Fruit fly (Drosophila melanogaster) whole organism, embryonic: Measurements from ENCODE around the gene Pdxk.
A peak's percentile ranks its signal among the peaks of the same experiment; 100 is the strongest.

Experiments
- Atf3 ChIP-seq: fragments of 200-800 bp; sonication (Bioruptor generic); optimal IDR thresholded peaks from 3 replicates; lab custom pipeline; 2016; ENCODE audit warnings: missing biosample characterization, missing genetic modification characterization
- Bgb ChIP-seq: fragments of 200-800 bp; sonication (Bioruptor generic); IDR thresholded peaks from 2 replicates; pipeline ENCODE4 v1.3.6; 2022; ENCODE audit warnings: missing biosample characterization, missing genetic modification characterization; ENCODE audit not compliant: partially characterized antibody
- CG12071 ChIP-seq: fragments of 200-800 bp; sonication (Bioruptor generic); optimal IDR thresholded peaks from 3 replicates; lab custom pipeline; 2018; ENCODE audit warnings: missing biosample characterization, mild to moderate bottlenecking, missing genetic modification characterization
- CG12219 ChIP-seq: fragments of 200-800 bp; sonication (Bioruptor generic); optimal IDR thresholded peaks from 3 replicates; lab custom pipeline; 2018; ENCODE audit warnings: missing biosample characterization, mild to moderate bottlenecking, missing genetic modification characterization
- CG12659 ChIP-seq: fragments of 200-800 bp; sonication (Bioruptor generic); optimal IDR thresholded peaks from 3 replicates; lab custom pipeline; 2017; ENCODE audit warnings: mild to moderate bottlenecking, missing biosample characterization, missing genetic modification reagents, missing genetic modification characterization
- CG12769 ChIP-seq: fragments of 200-800 bp; sonication (Bioruptor generic); optimal IDR thresholded peaks from 2 replicates; lab custom pipeline; 2019; ENCODE audit warnings: missing biosample characterization, mild to moderate bottlenecking, missing genetic modification characterization, moderate library complexity
- CG13424 ChIP-seq: fragments of 200-800 bp; sonication (Bioruptor generic); optimal IDR thresholded peaks from 2 replicates; lab custom pipeline; 2019; ENCODE audit warnings: missing biosample characterization, mild to moderate bottlenecking, missing genetic modification characterization, moderate library complexity
- CG15601 ChIP-seq: fragments of 200-800 bp; sonication (Bioruptor generic); optimal IDR thresholded peaks from 3 replicates; lab custom pipeline; 2019; ENCODE audit warnings: missing biosample characterization, mild to moderate bottlenecking, missing genetic modification characterization, moderate library complexity
- CG16779 ChIP-seq: fragments of 200-800 bp; sonication (Bioruptor generic); IDR thresholded peaks from 2 replicates; pipeline ENCODE4 v1.3.6; 2022; ENCODE audit warnings: missing biosample characterization, missing genetic modification characterization
- CG1792 ChIP-seq: fragments of 200-800 bp; sonication (Bioruptor generic); optimal IDR thresholded peaks from 2 replicates; lab custom pipeline; 2016; ENCODE audit warnings: missing biosample characterization, missing genetic modification characterization
- CG18599 ChIP-seq: fragments of 200-800 bp; sonication (Bioruptor generic); optimal IDR thresholded peaks from 3 replicates; lab custom pipeline; 2017; ENCODE audit warnings: missing biosample characterization, missing genetic modification characterization, mild to moderate bottlenecking, moderate library complexity, missing genetic modification reagents
- CG34224 ChIP-seq: fragments of 200-800 bp; sonication (Bioruptor generic); IDR thresholded peaks from 3 replicates; pipeline ENCODE4 v1.3.6; 2022; ENCODE audit warnings: missing biosample characterization, missing genetic modification characterization; ENCODE audit not compliant: partially characterized antibody
- CG34376 ChIP-seq: fragments of 200-800 bp; sonication (Bioruptor generic); optimal IDR thresholded peaks from 2 replicates; lab custom pipeline; 2018; ENCODE audit warnings: missing biosample characterization, mild to moderate bottlenecking, missing genetic modification characterization
- CG4707 ChIP-seq: fragments of 200-800 bp; sonication (Bioruptor generic); optimal IDR thresholded peaks from 2 replicates; lab custom pipeline; 2018; ENCODE audit warnings: missing biosample characterization, mild to moderate bottlenecking, missing genetic modification characterization, moderate library complexity
- CG5180 ChIP-seq: fragments of 200-800 bp; sonication (Bioruptor generic); optimal IDR thresholded peaks from 3 replicates; lab custom pipeline; 2017; ENCODE audit warnings: missing biosample characterization, missing genetic modification characterization, mild to moderate bottlenecking, moderate library complexity, missing genetic modification reagents
- CG6272 ChIP-seq: fragments of 200-800 bp; sonication (Bioruptor generic); IDR thresholded peaks from 2 replicates; pipeline ENCODE4 v1.3.6; 2022; ENCODE audit warnings: missing biosample characterization, missing genetic modification characterization
- CG8281 ChIP-seq: fragments of 200-800 bp; sonication (Bioruptor generic); optimal IDR thresholded peaks from 2 replicates; lab custom pipeline; 2018; ENCODE audit warnings: missing biosample characterization, mild to moderate bottlenecking, missing genetic modification characterization, moderate library complexity
- CG8290 ChIP-seq, 3 experiments: fragments of 200-800 bp; sonication (Bioruptor generic); optimal IDR thresholded peaks; 2 replicates each; lab custom pipeline; 2016 to 2019; ENCODE audit warnings: missing biosample characterization in 3 of 3, missing genetic modification characterization in 3 of 3, mild to moderate bottlenecking in 2 of 3, moderate library complexity in 1 of 3
- CG9797 ChIP-seq: fragments of 200-800 bp; sonication (Bioruptor generic); optimal IDR thresholded peaks from 3 replicates; lab custom pipeline; 2018; ENCODE audit warnings: missing biosample characterization, mild to moderate bottlenecking, missing genetic modification characterization
- CTCF ChIP-seq: fragments of 200-800 bp; sonication (Bioruptor generic); optimal IDR thresholded peaks from 2 replicates; lab custom pipeline; 2017; ENCODE audit warnings: missing biosample characterization, mild to moderate bottlenecking, missing genetic modification characterization, moderate library complexity
- Deaf1 ChIP-seq: fragments of 200-800 bp; optimal IDR thresholded peaks from 3 replicates; lab custom pipeline; 2019; ENCODE audit warnings: missing biosample characterization, mild to moderate bottlenecking, missing genetic modification characterization, moderate library complexity
- Fer1 ChIP-seq: fragments of 200-800 bp; sonication (Bioruptor generic); optimal IDR thresholded peaks from 2 replicates; lab custom pipeline; 2017; ENCODE audit warnings: missing biosample characterization, mild to moderate bottlenecking, missing genetic modification characterization
- H2.0 ChIP-seq: fragments of 200-800 bp; sonication (Bioruptor generic); IDR thresholded peaks from 2 replicates; pipeline ENCODE4 v1.3.6; 2022; ENCODE audit warnings: missing biosample characterization, missing genetic modification characterization
- HLHmδ ChIP-seq: fragments of 200-800 bp; sonication (Bioruptor generic); optimal IDR thresholded peaks from 2 replicates; lab custom pipeline; 2018; ENCODE audit warnings: missing biosample characterization, mild to moderate bottlenecking, missing genetic modification characterization, moderate library complexity
- Hand ChIP-seq: fragments of 200-800 bp; sonication (Bioruptor generic); optimal IDR thresholded peaks from 2 replicates; lab custom pipeline; 2017; ENCODE audit warnings: mild to moderate bottlenecking, missing biosample characterization, missing genetic modification reagents, missing genetic modification characterization
- HmgZ ChIP-seq: fragments of 200-800 bp; sonication (Bioruptor generic); optimal IDR thresholded peaks from 2 replicates; lab custom pipeline; 2018; ENCODE audit warnings: missing biosample characterization, mild to moderate bottlenecking, missing genetic modification characterization
- Lhr ChIP-seq: fragments of 200-800 bp; sonication (Bioruptor generic); optimal IDR thresholded peaks from 3 replicates; lab custom pipeline; 2017; ENCODE audit warnings: mild to moderate bottlenecking, missing biosample characterization, missing genetic modification reagents, missing genetic modification characterization
- Nf-YB ChIP-seq: fragments of 200-800 bp; sonication (Bioruptor generic); optimal IDR thresholded peaks from 3 replicates; lab custom pipeline; 2019; ENCODE audit warnings: missing biosample characterization, mild to moderate bottlenecking, missing genetic modification characterization, moderate library complexity
- NfI ChIP-seq: fragments of 200-800 bp; sonication (Bioruptor generic); optimal IDR thresholded peaks from 3 replicates; lab custom pipeline; 2018; ENCODE audit warnings: missing biosample characterization, mild to moderate bottlenecking, missing genetic modification characterization, moderate library complexity
- Opbp ChIP-seq: fragments of 200-800 bp; sonication (Bioruptor generic); IDR thresholded peaks from 3 replicates; pipeline ENCODE4 v1.3.6; 2022; ENCODE audit warnings: missing biosample characterization, missing genetic modification characterization; ENCODE audit not compliant: partially characterized antibody
- Ptx1 ChIP-seq: fragments of 200-800 bp; sonication (Bioruptor generic); IDR thresholded peaks from 2 replicates; pipeline ENCODE4 v1.3.6; 2022; ENCODE audit warnings: missing biosample characterization, missing genetic modification characterization
- Rfx ChIP-seq: fragments of 200-800 bp; sonication (Bioruptor generic); IDR thresholded peaks from 2 replicates; pipeline ENCODE4 v1.3.6; 2022; ENCODE audit warnings: missing biosample characterization, missing genetic modification characterization
- ash1 ChIP-seq: fragments of 200-800 bp; sonication (Bioruptor generic); optimal IDR thresholded peaks from 2 replicates; lab custom pipeline; 2018; ENCODE audit warnings: missing biosample characterization, mild to moderate bottlenecking, missing genetic modification characterization
- bbx ChIP-seq: fragments of 200-800 bp; sonication (Bioruptor generic); IDR thresholded peaks from 2 replicates; pipeline ENCODE4 v1.3.6; 2022; ENCODE audit warnings: missing biosample characterization, missing genetic modification characterization; ENCODE audit not compliant: partially characterized antibody
- chinmo ChIP-seq: fragments of 200-800 bp; sonication (Bioruptor generic); IDR thresholded peaks from 4 replicates; pipeline ENCODE4 v1.3.6; 2022; ENCODE audit warnings: missing biosample characterization, missing genetic modification characterization; ENCODE audit not compliant: partially characterized antibody
- ci ChIP-seq: fragments of 200-800 bp; sonication (Bioruptor generic); IDR thresholded peaks from 3 replicates; pipeline ENCODE4 v1.3.6; 2022; ENCODE audit warnings: missing biosample characterization, missing genetic modification characterization
- fd102C ChIP-seq: fragments of 200-800 bp; sonication (Bioruptor generic); optimal IDR thresholded peaks from 2 replicates; lab custom pipeline; 2018; ENCODE audit warnings: missing biosample characterization, mild to moderate bottlenecking, missing genetic modification characterization, moderate library complexity
- fd64A ChIP-seq: fragments of 200-800 bp; sonication (Bioruptor generic); optimal IDR thresholded peaks from 3 replicates; lab custom pipeline; 2018; ENCODE audit warnings: missing biosample characterization, mild to moderate bottlenecking, missing genetic modification characterization
- grn ChIP-seq: fragments of 200-800 bp; sonication (Bioruptor generic); optimal IDR thresholded peaks from 3 replicates; lab custom pipeline; 2017; ENCODE audit warnings: missing biosample characterization, missing genetic modification characterization
- ken ChIP-seq: fragments of 200-800 bp; sonication (Bioruptor generic); IDR thresholded peaks from 3 replicates; pipeline ENCODE4 v1.3.6; 2022; ENCODE audit warnings: missing biosample characterization, missing genetic modification characterization
- kni ChIP-seq: fragments of 200-800 bp; sonication (Bioruptor generic); optimal IDR thresholded peaks from 3 replicates; lab custom pipeline; 2017; ENCODE audit warnings: mild to moderate bottlenecking, missing biosample characterization, missing genetic modification reagents, missing genetic modification characterization
- nerfin-1 ChIP-seq: fragments of 200-800 bp; sonication (Bioruptor generic); optimal IDR thresholded peaks from 3 replicates; lab custom pipeline; 2019; ENCODE audit warnings: missing biosample characterization, mild to moderate bottlenecking, missing genetic modification characterization, moderate library complexity
- org-1 ChIP-seq: fragments of 200-800 bp; sonication (Bioruptor generic); optimal IDR thresholded peaks from 2 replicates; lab custom pipeline; 2017; ENCODE audit warnings: missing biosample characterization, missing genetic modification characterization
- pum ChIP-seq: fragments of 200-800 bp; sonication (Bioruptor generic); optimal IDR thresholded peaks from 2 replicates; lab custom pipeline; 2016; ENCODE audit warnings: missing biosample characterization, missing genetic modification characterization
- scrt ChIP-seq: fragments of 200-800 bp; sonication (Bioruptor generic); optimal IDR thresholded peaks from 2 replicates; lab custom pipeline; 2018; ENCODE audit warnings: missing biosample characterization, mild to moderate bottlenecking, missing genetic modification characterization, moderate library complexity
- sug ChIP-seq: fragments of 200-800 bp; optimal IDR thresholded peaks from 2 replicates; lab custom pipeline; 2019; ENCODE audit warnings: missing biosample characterization, mild to moderate bottlenecking, missing genetic modification characterization, moderate library complexity
- twi ChIP-seq: fragments of 200-800 bp; optimal IDR thresholded peaks from 2 replicates; lab custom pipeline; 2019; ENCODE audit warnings: missing biosample characterization, mild to moderate bottlenecking, missing genetic modification characterization, moderate library complexity

Gene Pdxk

dm6 chr3L:9372278-9372975, 12.3 kb downstream of the Pdxk start, which contains the start of the genes Hsp67Bc, CG4456 and Hsp22 (continued):
- TF ChIP-seq CG34376 (GFP tag; lab: Kevin White, UChicago): peak; percentile 48
- peak; percentile 27; the same call in 1 of the 2 replicates for TF ChIP-seq Bgb
- TF ChIP-seq CG18599 (GFP tag; lab: Kevin White, UChicago): peak; percentile 51
- no peak for TF ChIP-seq Atf3 (GFP tag; lab: Kevin White, UChicago)
- peak; percentile 24; the same call in 1 of the 2 replicates for TF ChIP-seq bbx (GFP tag; lab: Robert Waterston, UW)
- TF ChIP-seq fd64A (GFP tag; lab: Kevin White, UChicago): peak; percentile 33
- no peak for TF ChIP-seq org-1 (GFP tag; lab: Kevin White, UChicago)
- no peak for TF ChIP-seq fd102C
- TF ChIP-seq Opbp: peak; percentile 20; the same call in 1 of the 3 replicates
- peak; percentile 5 for TF ChIP-seq CTCF (GFP tag; lab: Kevin White, UChicago)
- peak; percentile 30 for TF ChIP-seq CG15601 (tag; lab: Kevin White, UChicago)
- TF ChIP-seq scrt: peak; percentile 27
- TF ChIP-seq CG12219: no peak
- peak; percentile 19 for TF ChIP-seq nerfin-1
- no peak for TF ChIP-seq pum (GFP tag; lab: Kevin White, UChicago)
- TF ChIP-seq CG8290 (GFP tag; optimal IDR thresholded peaks at IDR 0.05; lab: Kevin White, UChicago): no peak
- TF ChIP-seq CG8290 (tag; optimal IDR thresholded peaks at IDR 0.05; lab: Kevin White, UChicago): peak in 1 of 2 experiments; percentile 33
- no peak for TF ChIP-seq CG12659 (GFP tag; lab: Kevin White, UChicago)
- TF ChIP-seq CG13424: no peak
- TF ChIP-seq Nf-YB (GFP tag; lab: Kevin White, UChicago): no peak
- TF ChIP-seq CG6272 (GFP tag; lab: Robert Waterston, UW): no peak
- TF ChIP-seq Lhr: no peak
- TF ChIP-seq kni: peak; percentile 86
- no peak for TF ChIP-seq CG8281 (tag; lab: Kevin White, UChicago)
- TF ChIP-seq twi (tag; lab: Kevin White, UChicago): no peak
- no peak for TF ChIP-seq HLHmδ (GFP tag; lab: Kevin White, UChicago)
- no peak for TF ChIP-seq ken (GFP tag; lab: Robert Waterston, UW)
- TF ChIP-seq CG9797 (GFP tag; lab: Kevin White, UChicago): no peak
- TF ChIP-seq Fer1 (GFP tag; lab: Kevin White, UChicago): peak; percentile 14
- no peak for TF ChIP-seq Hand (GFP tag; lab: Kevin White, UChicago)
- TF ChIP-seq HmgZ (tag; lab: Kevin White, UChicago): no peak
- 0 out of 3 replicates have a peak, but pooled peaks have one; percentile 51 for TF ChIP-seq ci (GFP tag; lab: Robert Waterston, UW)
- TF ChIP-seq CG12071 (GFP tag; lab: Kevin White, UChicago): peak; percentile 15
- TF ChIP-seq CG1792: peak; percentile 1
- TF ChIP-seq ash1 (GFP tag; lab: Kevin White, UChicago): no peak
- peak; percentile 83 for TF ChIP-seq CG12769 (tag; lab: Kevin White, UChicago)
- no peak for TF ChIP-seq CG4707
- TF ChIP-seq CG16779 (GFP tag; lab: Robert Waterston, UW): peak; percentile 78
- TF ChIP-seq Rfx (GFP tag; lab: Robert Waterston, UW): 0 out of 2 replicates have a peak, but pooled peaks have one; percentile 14
- TF ChIP-seq Deaf1: peak; percentile 20
- peak; percentile 81 for TF ChIP-seq grn (GFP tag; lab: Kevin White, UChicago)
- TF ChIP-seq H2.0: no peak
- no peak for TF ChIP-seq NfI (GFP tag; lab: Kevin White, UChicago)
- peak; percentile 10 for TF ChIP-seq CG5180 (GFP tag; lab: Kevin White, UChicago)
- no peak for TF ChIP-seq Ptx1 (GFP tag; lab: Robert Waterston, UW)
- TF ChIP-seq chinmo (GFP tag; lab: Robert Waterston, UW): peak; percentile 47; the same call in 1 of the 4 replicates
- peak; percentile 27 for TF ChIP-seq sug
- TF ChIP-seq CG34224: 0 out of 3 replicates have a peak, but pooled peaks have one; percentile 35
